Worm (Caenorhabditis elegans) whole organism, midembryonic: ENCODE results near the gene mans-2.

Experiments used
- T22C8.4 ChIP-seq: fragments of 200-800 bp; sonication (Bioruptor generic); IDR thresholded peaks from 2 replicates; pipeline ENCODE4 v1.3.6; 2022; ENCODE audit warnings: missing genetic modification characterization, missing compliant biosample characterization
- cog-1 ChIP-seq: sonication (generic microtip); optimal IDR thresholded peaks from 2 replicates; lab custom pipeline; 2016; ENCODE audit warnings: missing genetic modification characterization, missing compliant biosample characterization
- flt-1 ChIP-seq: fragments of 200-800 bp; sonication (Bioruptor generic); IDR thresholded peaks from 2 replicates; pipeline ENCODE4 v1.3.6; 2022; ENCODE audit warnings: missing genetic modification characterization, missing compliant biosample characterization
- tab-1 ChIP-seq: fragments of 200-800 bp; sonication (Bioruptor generic); IDR thresholded peaks from 2 replicates; pipeline ENCODE4 v1.3.6; 2022; ENCODE audit warnings: missing genetic modification characterization, missing compliant biosample characterization
- ztf-29 ChIP-seq: fragments of 200-800 bp; sonication (Bioruptor generic); IDR thresholded peaks from 2 replicates; pipeline ENCODE4 v1.3.6; 2022; ENCODE audit warnings: missing genetic modification reagents, missing genetic modification characterization, missing compliant biosample characterization

ce11 chrV:11946818-11947217 is 38.5 kb downstream of the mans-2 start:
- TF ChIP-seq cog-1 (tag; lab: Kevin White, UChicago): no peak
- TF ChIP-seq ztf-29 (GFP tag; lab: Robert Waterston, UW): no peak
- TF ChIP-seq tab-1: no peak
- TF ChIP-seq T22C8.4 (GFP tag; lab: Robert Waterston, UW): no peak
- no peak for TF ChIP-seq flt-1
